Fruit fly (Drosophila melanogaster) whole organism, embryonic: ENCODE results near the gene Est-Q.

Source experiments
- CG10462 ChIP-seq: fragments of 200-800 bp; sonication (Bioruptor generic); optimal IDR thresholded peaks from 2 replicates; lab custom pipeline; 2016; ENCODE audit warnings: missing biosample characterization, missing genetic modification characterization
- CG11093 ChIP-seq: fragments of 200-800 bp; sonication (Bioruptor generic); IDR thresholded peaks from 3 replicates; pipeline ENCODE4 v1.3.6; 2022; ENCODE audit warnings: missing biosample characterization, missing genetic modification characterization
- CG11247 ChIP-seq: fragments of 200-800 bp; sonication (Bioruptor generic); IDR thresholded peaks from 2 replicates; pipeline ENCODE4 v1.3.6; 2022; ENCODE audit warnings: missing biosample characterization, missing genetic modification characterization
- CG12391 ChIP-seq: fragments of 200-800 bp; sonication (Bioruptor generic); optimal IDR thresholded peaks from 3 replicates; lab custom pipeline; 2018; ENCODE audit warnings: missing biosample characterization, mild to moderate bottlenecking, missing genetic modification characterization, moderate library complexity
- CG13123 ChIP-seq: fragments of 200-800 bp; sonication (Bioruptor generic); optimal IDR thresholded peaks from 2 replicates; lab custom pipeline; 2016; ENCODE audit warnings: missing biosample characterization, missing genetic modification characterization
- CG14050 ChIP-seq: fragments of 200-800 bp; sonication (Bioruptor generic); IDR thresholded peaks from 3 replicates; pipeline ENCODE4 v1.3.6; 2022; ENCODE audit warnings: missing biosample characterization, missing genetic modification characterization
- CG15073 ChIP-seq: fragments of 200-800 bp; sonication (Bioruptor generic); optimal IDR thresholded peaks from 2 replicates; lab custom pipeline; 2016; ENCODE audit warnings: missing biosample characterization, missing genetic modification characterization
- CG17385 ChIP-seq: fragments of 200-800 bp; sonication (Bioruptor generic); optimal IDR thresholded peaks from 3 replicates; lab custom pipeline; 2018; ENCODE audit warnings: missing biosample characterization, mild to moderate bottlenecking, missing genetic modification characterization
- CG18476 ChIP-seq: fragments of 200-800 bp; sonication (Bioruptor generic); optimal IDR thresholded peaks from 2 replicates; lab custom pipeline; 2016; ENCODE audit warnings: missing biosample characterization, mild to moderate bottlenecking, missing genetic modification characterization
- CG18599 ChIP-seq: fragments of 200-800 bp; sonication (Bioruptor generic); optimal IDR thresholded peaks from 3 replicates; lab custom pipeline; 2017; ENCODE audit warnings: missing biosample characterization, missing genetic modification characterization, mild to moderate bottlenecking, moderate library complexity, missing genetic modification reagents
- CG18764 ChIP-seq: fragments of 200-800 bp; sonication (Bioruptor generic); optimal IDR thresholded peaks from 3 replicates; lab custom pipeline; 2016; ENCODE audit warnings: missing biosample characterization, missing genetic modification characterization
- CG2199 ChIP-seq: fragments of 200-800 bp; sonication (Bioruptor generic); IDR thresholded peaks from 3 replicates; pipeline ENCODE4 v1.3.6; 2022; ENCODE audit warnings: missing biosample characterization, missing genetic modification characterization
- CG2678 ChIP-seq: fragments of 200-800 bp; sonication (Bioruptor generic); optimal IDR thresholded peaks from 3 replicates; lab custom pipeline; 2019; ENCODE audit warnings: missing biosample characterization, mild to moderate bottlenecking, missing genetic modification characterization, moderate library complexity
- CG2889 ChIP-seq: fragments of 200-800 bp; sonication (Bioruptor generic); IDR thresholded peaks from 3 replicates; pipeline ENCODE4 v1.3.6; 2022; ENCODE audit warnings: missing biosample characterization, missing genetic modification characterization
- CG32772 ChIP-seq: fragments of 200-800 bp; sonication (Bioruptor generic); IDR thresholded peaks from 2 replicates; pipeline ENCODE4 v1.3.6; 2022; ENCODE audit warnings: missing biosample characterization, missing genetic modification characterization
- CG34224 ChIP-seq: fragments of 200-800 bp; sonication (Bioruptor generic); IDR thresholded peaks from 3 replicates; pipeline ENCODE4 v1.3.6; 2022; ENCODE audit warnings: missing biosample characterization, missing genetic modification characterization; ENCODE audit not compliant: partially characterized antibody
- CG3726 ChIP-seq: fragments of 200-800 bp; sonication (Bioruptor generic); IDR thresholded peaks from 3 replicates; pipeline ENCODE4, ENCODE4 v1.3.6; 2022; ENCODE audit warnings: missing biosample characterization, missing genetic modification characterization
- CG4707 ChIP-seq: fragments of 200-800 bp; sonication (Bioruptor generic); optimal IDR thresholded peaks from 2 replicates; lab custom pipeline; 2018; ENCODE audit warnings: missing biosample characterization, mild to moderate bottlenecking, missing genetic modification characterization, moderate library complexity
- CG6175 ChIP-seq: fragments of 200-800 bp; sonication (Bioruptor generic); IDR thresholded peaks from 3 replicates; pipeline ENCODE4 v1.3.6; 2022; ENCODE audit warnings: missing biosample characterization, missing genetic modification characterization
- CG6791 ChIP-seq: fragments of 200-800 bp; sonication (Bioruptor generic); IDR thresholded peaks from 3 replicates; pipeline ENCODE4 v1.3.6; 2022; ENCODE audit warnings: missing biosample characterization, missing genetic modification characterization; ENCODE audit not compliant: partially characterized antibody
- CG7839 ChIP-seq: fragments of 200-800 bp; sonication (Bioruptor generic); optimal IDR thresholded peaks from 3 replicates; lab custom pipeline; 2018; ENCODE audit warnings: missing biosample characterization, mild to moderate bottlenecking, missing genetic modification characterization, moderate library complexity
- CG7928 ChIP-seq: fragments of 200-800 bp; sonication (Bioruptor generic); optimal IDR thresholded peaks from 2 replicates; lab custom pipeline; 2017; ENCODE audit warnings: missing biosample characterization, mild to moderate bottlenecking, missing genetic modification characterization
- CG8924 ChIP-seq: fragments of 200-800 bp; optimal IDR thresholded peaks from 3 replicates; lab custom pipeline; 2019; ENCODE audit warnings: missing biosample characterization, mild to moderate bottlenecking, missing genetic modification characterization, moderate library complexity
- CG9215 ChIP-seq: fragments of 200-800 bp; sonication (Bioruptor generic); IDR thresholded peaks from 2 replicates; pipeline ENCODE4 v1.3.6; 2022; ENCODE audit warnings: missing biosample characterization, missing genetic modification characterization
- CG9817 ChIP-seq: fragments of 200-800 bp; sonication (Bioruptor generic); optimal IDR thresholded peaks from 2 replicates; lab custom pipeline; 2018; ENCODE audit warnings: missing biosample characterization, mild to moderate bottlenecking, missing genetic modification characterization, moderate library complexity
- CkIIα-i1 ChIP-seq: fragments of 200-800 bp; sonication (Bioruptor generic); IDR thresholded peaks from 2 replicates; pipeline ENCODE4 v1.3.6; 2022; ENCODE audit warnings: missing biosample characterization, missing genetic modification characterization
- CoRest ChIP-seq: fragments of 200-800 bp; sonication (Bioruptor generic); optimal IDR thresholded peaks from 3 replicates; lab custom pipeline; 2018; ENCODE audit warnings: missing biosample characterization, mild to moderate bottlenecking, missing genetic modification characterization, moderate library complexity
- Doc2 ChIP-seq: fragments of 200-800 bp; sonication (Bioruptor generic); IDR thresholded peaks from 2 replicates; pipeline ENCODE4 v1.3.6; 2022; ENCODE audit warnings: missing biosample characterization, missing genetic modification characterization
- Elba2 ChIP-seq: fragments of 200-800 bp; sonication (Bioruptor generic); optimal IDR thresholded peaks from 3 replicates; lab custom pipeline; 2016; ENCODE audit warnings: missing biosample characterization, missing genetic modification characterization
- Hr39 ChIP-seq: fragments of >200 bp; optimal IDR thresholded peaks from 2 replicates; lab custom pipeline; 2017
- Med ChIP-seq: fragments of 200-800 bp; sonication (Bioruptor generic); peaks from one replicate; lab custom pipeline; 2016; ENCODE audit warnings: missing biosample characterization, missing genetic modification characterization, mild to moderate bottlenecking, inconsistent platforms, moderate library complexity
- Spps ChIP-seq: fragments of 200-800 bp; sonication (Bioruptor generic); optimal IDR thresholded peaks from 2 replicates; lab custom pipeline; 2018; ENCODE audit warnings: missing biosample characterization, mild to moderate bottlenecking, missing genetic modification characterization
- dan ChIP-seq: fragments of 200-800 bp; sonication (Bioruptor generic); IDR thresholded peaks from 2 replicates; pipeline ENCODE4 v1.3.6; 2022; ENCODE audit warnings: missing biosample characterization, missing genetic modification characterization
- gem ChIP-seq: fragments of 200-800 bp; sonication (Bioruptor generic); optimal IDR thresholded peaks from 2 replicates; lab custom pipeline; 2019; ENCODE audit warnings: missing biosample characterization, mild to moderate bottlenecking, missing genetic modification characterization, moderate library complexity
- jumu ChIP-seq: fragments of 200-800 bp; sonication (Bioruptor generic); optimal IDR thresholded peaks from 3 replicates; lab custom pipeline; 2016; ENCODE audit warnings: missing biosample characterization, missing genetic modification characterization
- maf-S ChIP-seq: fragments of 200-800 bp; sonication (Bioruptor generic); optimal IDR thresholded peaks from 2 replicates; lab custom pipeline; 2016; ENCODE audit warnings: missing biosample characterization, missing genetic modification characterization
- nmo ChIP-seq: fragments of 200-800 bp; sonication (Bioruptor generic); optimal IDR thresholded peaks from 2 replicates; lab custom pipeline; 2018; ENCODE audit warnings: missing biosample characterization, mild to moderate bottlenecking, missing genetic modification characterization, moderate library complexity
- oc ChIP-seq: fragments of 200-800 bp; sonication (Bioruptor generic); optimal IDR thresholded peaks from 2 replicates; lab custom pipeline; 2018; ENCODE audit warnings: missing biosample characterization, mild to moderate bottlenecking, missing genetic modification characterization, moderate library complexity
- org-1 ChIP-seq: fragments of 200-800 bp; sonication (Bioruptor generic); optimal IDR thresholded peaks from 2 replicates; lab custom pipeline; 2017; ENCODE audit warnings: missing biosample characterization, missing genetic modification characterization
- pb ChIP-seq: fragments of 200-800 bp; sonication (Bioruptor generic); optimal IDR thresholded peaks from 3 replicates; lab custom pipeline; 2016; ENCODE audit warnings: missing biosample characterization, missing genetic modification characterization
- pnt ChIP-seq: fragments of 200-800 bp; sonication (Bioruptor generic); optimal IDR thresholded peaks from 3 replicates; lab custom pipeline; 2016; ENCODE audit warnings: missing biosample characterization, missing genetic modification characterization
- sd ChIP-seq: fragments of 200-800 bp; sonication (Bioruptor generic); optimal IDR thresholded peaks from 3 replicates; lab custom pipeline; 2018; ENCODE audit warnings: missing biosample characterization, mild to moderate bottlenecking, missing genetic modification characterization, moderate library complexity
- sisA ChIP-seq: fragments of 200-800 bp; sonication (Bioruptor generic); IDR thresholded peaks from 2 replicates; pipeline ENCODE4 v1.3.6; 2022; ENCODE audit warnings: missing biosample characterization, missing genetic modification characterization
- sna ChIP-seq: fragments of 200-800 bp; sonication (Bioruptor generic); IDR thresholded peaks from 2 replicates; pipeline ENCODE4 v1.3.6; 2022; ENCODE audit warnings: missing biosample characterization, missing genetic modification characterization; ENCODE audit not compliant: partially characterized antibody
- sob ChIP-seq: fragments of 200-800 bp; sonication (Bioruptor generic); IDR thresholded peaks from 2 replicates; pipeline ENCODE4 v1.3.6; 2022; ENCODE audit warnings: missing biosample characterization, missing genetic modification characterization
- vnd ChIP-seq: fragments of 200-800 bp; sonication (Bioruptor generic); IDR thresholded peaks from 3 replicates; pipeline ENCODE4 v1.3.6; 2022; ENCODE audit warnings: missing biosample characterization, missing genetic modification characterization; ENCODE audit not compliant: partially characterized antibody
- wor ChIP-seq: fragments of 200-800 bp; sonication (Bioruptor generic); IDR thresholded peaks from 2 replicates; pipeline ENCODE4 v1.3.6; 2022; ENCODE audit warnings: missing biosample characterization, missing genetic modification characterization
- zfh1 ChIP-seq: fragments of 200-800 bp; sonication (Bioruptor generic); IDR thresholded peaks from 3 replicates; pipeline ENCODE4 v1.3.6; 2022; ENCODE audit warnings: missing biosample characterization, missing genetic modification characterization

Est-Q gene

DNA sequence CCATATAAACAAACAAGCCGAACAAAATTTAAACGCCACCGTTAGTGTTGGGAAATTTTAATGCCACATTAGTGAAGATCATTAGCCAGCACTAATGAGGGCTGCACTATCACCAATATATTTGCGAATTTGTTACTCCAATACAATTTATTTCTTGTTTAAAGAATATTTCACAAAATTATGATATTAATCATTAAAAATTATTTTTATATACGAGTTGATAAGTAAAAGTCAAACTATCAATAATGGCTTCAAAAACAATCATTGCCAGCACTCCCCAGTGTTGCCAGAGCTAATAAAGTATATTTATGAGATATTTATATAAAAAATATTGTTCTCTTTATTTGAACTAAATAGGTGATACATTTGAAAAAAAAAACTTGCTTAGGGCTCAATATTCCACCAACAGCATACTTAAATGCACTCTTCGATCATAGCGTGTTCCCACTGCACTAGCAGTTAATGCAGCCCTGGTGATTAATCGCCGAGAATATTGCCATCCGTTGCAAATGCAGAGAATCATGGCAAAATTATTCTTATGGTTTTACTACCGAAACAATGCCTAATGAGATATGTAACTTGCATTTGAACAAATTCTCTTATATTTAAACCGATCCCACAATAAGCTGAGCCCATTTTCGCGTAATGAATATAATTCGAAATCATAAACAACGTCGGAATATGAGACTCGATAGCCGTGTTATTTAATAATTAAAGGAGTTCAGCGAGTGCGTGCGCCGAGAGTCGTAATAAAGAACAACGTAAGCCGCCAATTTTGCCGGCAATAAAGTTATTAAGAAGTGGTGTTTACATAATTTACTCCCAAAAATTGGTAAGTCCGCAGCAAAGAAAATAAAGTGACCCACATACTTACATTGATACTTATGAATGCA, 14.8 kb downstream of the Est-Q start, which contains the start of the genes SAK and Cdk12 (continued):
- no peak for TF ChIP-seq CkIIα-i1 (GFP tag; lab: Robert Waterston, UW)
- TF ChIP-seq sob: peak; percentile 83
- peak; percentile 32 for TF ChIP-seq CG13123 (GFP tag; lab: Kevin White, UChicago)
- peak; percentile 90 for TF ChIP-seq nmo
- peak; percentile 90 for TF ChIP-seq CG2678
- TF ChIP-seq CG2889: peak; percentile 81; the same call in 2 of the 3 replicates
- peak; percentile 54 for TF ChIP-seq CG14050
- peak; percentile 77 for TF ChIP-seq CG11247
- peak; percentile 88 for TF ChIP-seq CG7839 (tag; lab: Kevin White, UChicago)
- peak; percentile 73; the same call in 2 of the 3 replicates for TF ChIP-seq CG3726 (GFP tag; lab: Robert Waterston, UW)
- peak; percentile 89 for TF ChIP-seq CG8924 (tag; lab: Kevin White, UChicago)
- TF ChIP-seq zfh1 (GFP tag; lab: Robert Waterston, UW): peak; percentile 74; the same call in 2 of the 3 replicates
- TF ChIP-seq CG9215: peak; percentile 97
- TF ChIP-seq Hr39: no peak
- peak; percentile 86 for TF ChIP-seq CG9817 (tag; lab: Kevin White, UChicago)
- TF ChIP-seq Doc2 (GFP tag; lab: Robert Waterston, UW): no peak
- peak; percentile 93 for TF ChIP-seq gem
- 0 out of 3 replicates have a peak, but pooled peaks have one; percentile 39 for TF ChIP-seq vnd (GFP tag; lab: Robert Waterston, UW)
- peak; percentile 16 for TF ChIP-seq pb (GFP tag; lab: Kevin White, UChicago)
- TF ChIP-seq dan (GFP tag; lab: Robert Waterston, UW): peak; percentile 40; the same call in 1 of the 2 replicates
- peak; percentile 69 for TF ChIP-seq CG18764 (GFP tag; lab: Kevin White, UChicago)
- peak; percentile 19 for TF ChIP-seq maf-S (GFP tag; lab: Kevin White, UChicago)
- peak; percentile 53 for TF ChIP-seq CG6175 (GFP tag; lab: Robert Waterston, UW)
- TF ChIP-seq CG10462 (GFP tag; lab: Kevin White, UChicago): peak; percentile 66
- peak; percentile 76 for TF ChIP-seq CG32772
- TF ChIP-seq oc: peak; percentile 71
- TF ChIP-seq CG7928 (GFP tag; lab: Kevin White, UChicago): peak; percentile 96
- peak; percentile 64 for TF ChIP-seq org-1
- peak; percentile 37; the same call in 1 of the 3 replicates for TF ChIP-seq CG34224
- TF ChIP-seq CG18599 (GFP tag; lab: Kevin White, UChicago): peak; percentile 89
- peak; percentile 91 for TF ChIP-seq CoRest
- peak; percentile 86 for TF ChIP-seq sisA (GFP tag; lab: Robert Waterston, UW)
- TF ChIP-seq CG17385 (GFP tag; lab: Kevin White, UChicago): peak; percentile 80
- peak; percentile 71 for TF ChIP-seq pnt (GFP tag; lab: Kevin White, UChicago)
- 0 out of 2 replicates have a peak, but pooled peaks have one; percentile 15 for TF ChIP-seq sna (GFP tag; lab: Robert Waterston, UW)
- TF ChIP-seq CG11093 (GFP tag; lab: Robert Waterston, UW): peak; percentile 74; the same call in 2 of the 3 replicates
- TF ChIP-seq CG18476 (GFP tag; lab: Kevin White, UChicago): peak; percentile 79
- TF ChIP-seq CG4707: no peak
- peak; percentile 91 for TF ChIP-seq CG12391
- TF ChIP-seq jumu (GFP tag; lab: Kevin White, UChicago): peak; percentile 59
- peak; percentile 55 for TF ChIP-seq Spps (tag; lab: Kevin White, UChicago)
- peak; percentile 67 for TF ChIP-seq wor
- TF ChIP-seq CG2199: 0 out of 3 replicates have a peak, but pooled peaks have one; percentile 46
- peak; percentile 59 for TF ChIP-seq CG15073
- peak; percentile 39; the same call in 1 of the 3 replicates for TF ChIP-seq CG6791 (GFP tag; lab: Robert Waterston, UW)
- TF ChIP-seq Elba2 (GFP tag; lab: Kevin White, UChicago): peak; percentile 77
- TF ChIP-seq sd (tag; lab: Kevin White, UChicago): peak; percentile 43
- TF ChIP-seq Med (GFP tag; lab: Kevin White, UChicago): peak; percentile 86
